Fruit fly (Drosophila melanogaster): Measurements from ENCODE around the gene SLC5A11.

dm6 chr2L:8163588-8164166 lies 41.3 kb downstream of the SLC5A11 start:
- TF ChIP-seq usp (GFP tag; optimal IDR thresholded peaks at IDR 0.05), result no peak
- no peak for TF ChIP-seq Dfd (GFP tag; optimal IDR thresholded peaks at IDR 0.05)
- no peak for TF ChIP-seq CrebA (GFP tag; optimal IDR thresholded peaks at IDR 0.05; ENCODE audit: borderline replicate concordance)
- TF ChIP-seq Sp1 (GFP tag; optimal IDR thresholded peaks at IDR 0.05), result no peak
- no peak for TF ChIP-seq Dif (GFP tag; optimal IDR thresholded peaks at IDR 0.05; ENCODE audit: partially characterized antibody)
- no peak for TF ChIP-seq Hr78 (GFP tag; optimal IDR thresholded peaks at IDR 0.05)
- no peak for TF ChIP-seq OdsH (GFP tag; optimal IDR thresholded peaks at IDR 0.05)
- TF ChIP-seq pan (optimal IDR thresholded peaks at IDR 0.05), result no peak
- no peak for TF ChIP-seq psq (GFP tag; optimal IDR thresholded peaks at IDR 0.05)

Data from whole organism, wandering third instar larva.